Fruit fly (Drosophila melanogaster) whole organism, prepupa: Measurements from ENCODE around the gene CG9592.

ENCODE experiments used
- Blimp-1 ChIP-seq: fragments of 200-800 bp; sonication (Bioruptor generic); optimal IDR thresholded peaks from 3 replicates; lab custom pipeline; 2017; ENCODE audit warnings: missing biosample characterization, missing genetic modification characterization, mild to moderate bottlenecking, moderate library complexity, missing genetic modification reagents
- CG10669 ChIP-seq: fragments of 200-800 bp; sonication (Bioruptor generic); optimal IDR thresholded peaks from 3 replicates; lab custom pipeline; 2018; ENCODE audit warnings: missing biosample characterization, mild to moderate bottlenecking, missing genetic modification characterization, moderate library complexity
- CG11294 ChIP-seq: fragments of 200-800 bp; sonication (Bioruptor generic); IDR thresholded peaks from 2 replicates; pipeline ENCODE4 v1.3.6; 2022; ENCODE audit warnings: missing biosample characterization, missing genetic modification characterization
- CG11762 ChIP-seq: fragments of 200-800 bp; sonication (Bioruptor generic); optimal IDR thresholded peaks from 3 replicates; lab custom pipeline; 2016; ENCODE audit warnings: missing biosample characterization, missing genetic modification characterization; ENCODE audit not compliant: insufficient read depth
- CG11902 ChIP-seq: fragments of 200-800 bp; sonication (Bioruptor generic); optimal IDR thresholded peaks from 3 replicates; lab custom pipeline; 2016; ENCODE audit warnings: missing biosample characterization, missing genetic modification characterization
- CG15336 ChIP-seq: fragments of 200-800 bp; sonication (Bioruptor generic); IDR thresholded peaks from 2 replicates; pipeline ENCODE4 v1.3.6; 2022; ENCODE audit warnings: missing biosample characterization, missing genetic modification characterization
- CG16779 ChIP-seq: fragments of 200-800 bp; sonication (Bioruptor generic); optimal IDR thresholded peaks from 3 replicates; lab custom pipeline; 2017; ENCODE audit warnings: missing biosample characterization, mild to moderate bottlenecking, missing genetic modification characterization
- CG3032 ChIP-seq: fragments of 200-800 bp; optimal IDR thresholded peaks from 2 replicates; lab custom pipeline; 2019; ENCODE audit warnings: missing biosample characterization, mild to moderate bottlenecking, missing genetic modification characterization, moderate library complexity
- CG32006 ChIP-seq: fragments of 200-800 bp; sonication (Bioruptor generic); optimal IDR thresholded peaks from 3 replicates; lab custom pipeline; 2017; ENCODE audit warnings: missing biosample characterization, mild to moderate bottlenecking, missing genetic modification characterization
- CG34406 ChIP-seq: fragments of 200-800 bp; sonication (Bioruptor generic); optimal IDR thresholded peaks from 3 replicates; lab custom pipeline; 2016; ENCODE audit warnings: missing biosample characterization, missing genetic modification characterization
- CG3919 ChIP-seq: fragments of 200-800 bp; sonication (Bioruptor generic); optimal IDR thresholded peaks from 3 replicates; lab custom pipeline; 2016; ENCODE audit warnings: missing biosample characterization, missing genetic modification characterization
- CG4318 ChIP-seq: fragments of 200-800 bp; sonication (Bioruptor generic); optimal IDR thresholded peaks from 3 replicates; lab custom pipeline; 2017; ENCODE audit warnings: missing biosample characterization, mild to moderate bottlenecking, missing genetic modification characterization
- CG6276 ChIP-seq: fragments of 200-800 bp; sonication (Bioruptor generic); optimal IDR thresholded peaks from 2 replicates; lab custom pipeline; 2017; ENCODE audit warnings: missing biosample characterization, mild to moderate bottlenecking, missing genetic modification characterization
- CG6792 ChIP-seq: fragments of 200-800 bp; sonication (Bioruptor generic); optimal IDR thresholded peaks from 3 replicates; lab custom pipeline; 2016; ENCODE audit warnings: missing biosample characterization, missing genetic modification characterization
- CG6808 ChIP-seq: fragments of 200-800 bp; sonication (Bioruptor generic); optimal IDR thresholded peaks from 3 replicates; lab custom pipeline; 2017; ENCODE audit warnings: missing biosample characterization, missing genetic modification characterization, mild to moderate bottlenecking, moderate library complexity, missing genetic modification reagents
- CG7368 ChIP-seq: fragments of 200-800 bp; sonication (Bioruptor generic); optimal IDR thresholded peaks from 3 replicates; lab custom pipeline; 2016; ENCODE audit warnings: missing biosample characterization, missing genetic modification characterization
- CG8119 ChIP-seq: fragments of 200-800 bp; sonication (Bioruptor generic); IDR thresholded peaks from 3 replicates; pipeline ENCODE4 v1.3.6; 2022; ENCODE audit warnings: missing biosample characterization, missing genetic modification characterization
- CG8319 ChIP-seq: fragments of 200-800 bp; sonication (Bioruptor generic); optimal IDR thresholded peaks from 3 replicates; lab custom pipeline; 2016; ENCODE audit warnings: missing biosample characterization, missing genetic modification characterization
- CG8632 ChIP-seq: fragments of 200-800 bp; sonication (Bioruptor generic); optimal IDR thresholded peaks from 3 replicates; lab custom pipeline; 2016; ENCODE audit warnings: missing biosample characterization, missing genetic modification characterization
- CG9139 ChIP-seq: fragments of 200-800 bp; sonication (Bioruptor generic); optimal IDR thresholded peaks from 3 replicates; lab custom pipeline; 2017; ENCODE audit warnings: missing biosample characterization, mild to moderate bottlenecking, missing genetic modification characterization
- Eip78C ChIP-seq: fragments of 200-800 bp; sonication (Bioruptor generic); peaks from one replicate; lab custom pipeline; 2016; ENCODE audit warnings: missing biosample characterization, missing genetic modification characterization
- Eip93F ChIP-seq: fragments of 200-800 bp; sonication (Bioruptor generic); optimal IDR thresholded peaks from 2 replicates; lab custom pipeline; 2016; ENCODE audit warnings: missing biosample characterization, mild to moderate bottlenecking, missing genetic modification characterization
- Ets21C ChIP-seq: fragments of 200-800 bp; sonication (Bioruptor generic); optimal IDR thresholded peaks from 3 replicates; lab custom pipeline; 2016; ENCODE audit warnings: missing biosample characterization, missing genetic modification characterization
- Ets96B ChIP-seq: fragments of 200-800 bp; optimal IDR thresholded peaks from 2 replicates; lab custom pipeline; 2019; ENCODE audit warnings: missing biosample characterization, mild to moderate bottlenecking, missing genetic modification characterization, moderate library complexity
- Gug ChIP-seq: fragments of 200-800 bp; sonication (Bioruptor generic); IDR thresholded peaks from 2 replicates; pipeline ENCODE4 v1.3.6; 2022; ENCODE audit warnings: missing biosample characterization, missing genetic modification characterization
- Hr38 ChIP-seq: sonication (Bioruptor generic); optimal IDR thresholded peaks from 2 replicates; lab custom pipeline; 2016; ENCODE audit warnings: missing biosample characterization, missing genetic modification characterization
- Hr4 ChIP-seq: fragments of 200-800 bp; sonication (Bioruptor generic); optimal IDR thresholded peaks from 3 replicates; lab custom pipeline; 2016; ENCODE audit warnings: missing biosample characterization, missing genetic modification characterization
- OdsH ChIP-seq: fragments of 200-800 bp; sonication (Bioruptor generic); optimal IDR thresholded peaks from 3 replicates; lab custom pipeline; 2016; ENCODE audit warnings: missing biosample characterization, missing genetic modification characterization
- Smox ChIP-seq: fragments of 200-800 bp; sonication (Bioruptor generic); optimal IDR thresholded peaks from 3 replicates; lab custom pipeline; 2016; ENCODE audit warnings: missing biosample characterization, missing genetic modification characterization
- Sox102F ChIP-seq: fragments of 200-800 bp; sonication (Bioruptor generic); optimal IDR thresholded peaks from 2 replicates; lab custom pipeline; 2016; ENCODE audit warnings: missing biosample characterization, mild to moderate bottlenecking, missing genetic modification characterization
- Sox15 ChIP-seq: fragments of 200-800 bp; sonication (Bioruptor generic); optimal IDR thresholded peaks from 3 replicates; lab custom pipeline; 2016; ENCODE audit warnings: missing biosample characterization, missing genetic modification characterization
- achi ChIP-seq: fragments of 200-800 bp; sonication (Bioruptor generic); optimal IDR thresholded peaks from 3 replicates; lab custom pipeline; 2016; ENCODE audit warnings: missing biosample characterization, missing genetic modification characterization
- dac ChIP-seq: fragments of 200-800 bp; sonication (Bioruptor generic); optimal IDR thresholded peaks from 2 replicates; lab custom pipeline; 2017; ENCODE audit warnings: missing biosample characterization, mild to moderate bottlenecking, missing genetic modification characterization
- dsx ChIP-seq: fragments of 200-800 bp; optimal IDR thresholded peaks from 3 replicates; lab custom pipeline; 2019; ENCODE audit warnings: missing biosample characterization, mild to moderate bottlenecking, missing genetic modification characterization, moderate library complexity; ENCODE audit not compliant: poor library complexity, severe bottlenecking
- eg ChIP-seq: fragments of 200-800 bp; sonication (Bioruptor generic); IDR thresholded peaks from 3 replicates; pipeline ENCODE4 v1.3.6; 2022; ENCODE audit warnings: missing biosample characterization, missing genetic modification characterization
- esn ChIP-seq: fragments of 200-800 bp; sonication (Bioruptor generic); optimal IDR thresholded peaks from 2 replicates; lab custom pipeline; 2016; ENCODE audit warnings: missing biosample characterization, mild to moderate bottlenecking, missing genetic modification characterization, moderate library complexity
- fd59A ChIP-seq: fragments of 200-800 bp; sonication (Bioruptor generic); optimal IDR thresholded peaks from 2 replicates; lab custom pipeline; 2017; ENCODE audit warnings: missing biosample characterization, mild to moderate bottlenecking, missing genetic modification characterization, missing genetic modification reagents
- fd85E ChIP-seq: fragments of 200-800 bp; sonication (Bioruptor generic); optimal IDR thresholded peaks from 3 replicates; lab custom pipeline; 2016; ENCODE audit warnings: missing biosample characterization, missing genetic modification characterization
- fkh ChIP-seq: fragments of 200-800 bp; sonication (Bioruptor generic); optimal IDR thresholded peaks from 3 replicates; lab custom pipeline; 2017; ENCODE audit warnings: missing biosample characterization, mild to moderate bottlenecking, missing genetic modification characterization, moderate library complexity
- lz ChIP-seq: fragments of 200-800 bp; sonication (Bioruptor generic); optimal IDR thresholded peaks from 3 replicates; lab custom pipeline; 2016; ENCODE audit warnings: missing biosample characterization, missing genetic modification characterization
- pdm3 ChIP-seq: fragments of 200-800 bp; sonication (Bioruptor generic); optimal IDR thresholded peaks from 3 replicates; lab custom pipeline; 2016; ENCODE audit warnings: missing biosample characterization, missing genetic modification characterization
- spab ChIP-seq: fragments of 200-800 bp; sonication (Bioruptor generic); optimal IDR thresholded peaks from 2 replicates; lab custom pipeline; 2017; ENCODE audit warnings: missing biosample characterization, mild to moderate bottlenecking, missing genetic modification characterization, missing genetic modification reagents
- ss ChIP-seq, 2 experiments: fragments of 200-800 bp; sonication (Bioruptor generic); optimal IDR thresholded peaks; 2 replicates in 1 of 2; 3 replicates in 1 of 2; lab custom pipeline; 2017 to 2018; ENCODE audit warnings: mild to moderate bottlenecking in 2 of 2, missing biosample characterization in 2 of 2, missing genetic modification characterization in 2 of 2, moderate library complexity in 1 of 2
- topi ChIP-seq: fragments of 200-800 bp; sonication (Bioruptor generic); optimal IDR thresholded peaks from 3 replicates; lab custom pipeline; 2016; ENCODE audit warnings: missing biosample characterization, missing genetic modification characterization

CG9592 gene

dm6 chr3L:14543971-14544655, 26.5 kb downstream of the CG9592 start (continued):
- TF ChIP-seq CG8119 (GFP tag; lab: Robert Waterston, UW) = peak; percentile 55; the same call in 1 of the 3 replicates
- no peak for TF ChIP-seq CG4318 (GFP tag; lab: Kevin White, UChicago)
- TF ChIP-seq CG9139 (GFP tag; lab: Kevin White, UChicago) = peak; percentile 59
- TF ChIP-seq spab (GFP tag; lab: Kevin White, UChicago) = peak; percentile 83
- TF ChIP-seq CG3032 (tag; lab: Kevin White, UChicago) = peak; percentile 74
- TF ChIP-seq dac (GFP tag; lab: Kevin White, UChicago) = peak; percentile 45
- TF ChIP-seq CG32006 = peak; percentile 53
- no peak; the same call in 1 of the 2 replicates for TF ChIP-seq Gug (GFP tag; lab: Robert Waterston, UW)
- TF ChIP-seq CG11902 = peak; percentile 1
- TF ChIP-seq Sox102F (GFP tag; lab: Kevin White, UChicago) = peak; percentile 30
- peak; percentile 54 for TF ChIP-seq achi
- no peak for TF ChIP-seq Hr38 (GFP tag; lab: Kevin White, UChicago)
- TF ChIP-seq CG11762 (GFP tag; lab: Kevin White, UChicago) = no peak
- TF ChIP-seq CG7368 = peak; percentile 49
- peak; percentile 74 for TF ChIP-seq CG6808 (GFP tag; lab: Kevin White, UChicago)
- TF ChIP-seq Ets21C (GFP tag; lab: Kevin White, UChicago) = no peak
- peak; percentile 67 to 75 for TF ChIP-seq ss (GFP tag; optimal IDR thresholded peaks at IDR 0.05; lab: Kevin White, UChicago)

dm6 chr3L:14544987-14545943, 27.6 kb downstream of the CG9592 start:
- no peak for TF ChIP-seq Gug (GFP tag; lab: Robert Waterston, UW)
- peak; percentile 4 for TF ChIP-seq CG10669 (GFP tag; lab: Kevin White, UChicago)
- peak; percentile 51 for TF ChIP-seq OdsH (GFP tag; lab: Kevin White, UChicago)
- TF ChIP-seq CG16779 (tag; lab: Kevin White, UChicago) = no peak
- TF ChIP-seq CG11762 (GFP tag; lab: Kevin White, UChicago) = peak; percentile 22
- TF ChIP-seq CG3919 (GFP tag; lab: Kevin White, UChicago) = peak; percentile 36
- TF ChIP-seq Hr4 (GFP tag; lab: Kevin White, UChicago) = peak; percentile 44
- TF ChIP-seq CG32006 = peak; percentile 58
- peak; percentile 39 for TF ChIP-seq CG8319 (GFP tag; lab: Kevin White, UChicago)
- TF ChIP-seq Sox15 (GFP tag; lab: Kevin White, UChicago) = peak; percentile 36
- no peak for TF ChIP-seq fd59A (GFP tag; lab: Kevin White, UChicago)
- TF ChIP-seq topi (GFP tag; lab: Kevin White, UChicago) = peak; percentile 56
- no peak for TF ChIP-seq Eip93F (GFP tag; lab: Kevin White, UChicago)
- TF ChIP-seq pdm3 (GFP tag; lab: Kevin White, UChicago) = peak; percentile 62
- TF ChIP-seq dsx = no peak
- peak; percentile 70 for TF ChIP-seq esn (GFP tag; lab: Kevin White, UChicago)
- TF ChIP-seq CG8632 = peak; percentile 46
- peak; percentile 15 for TF ChIP-seq spab (GFP tag; lab: Kevin White, UChicago)
- TF ChIP-seq fd85E = peak; percentile 34
- no peak for TF ChIP-seq Hr38 (GFP tag; lab: Kevin White, UChicago)
- TF ChIP-seq Blimp-1 (GFP tag; lab: Kevin White, UChicago) = peak; percentile 1
- TF ChIP-seq ss (GFP tag; optimal IDR thresholded peaks at IDR 0.05; lab: Kevin White, UChicago) = peak in 1 of 2 experiments; percentile 44
- no peak for TF ChIP-seq CG6276
- TF ChIP-seq CG11294 (GFP tag; lab: Robert Waterston, UW) = no peak
- 0 out of 2 replicates have a peak, but pooled peaks have one; percentile 15 for TF ChIP-seq CG15336
- peak; percentile 33 for TF ChIP-seq Ets96B (tag; lab: Kevin White, UChicago)
- TF ChIP-seq CG11902 = peak; percentile 46
- peak; percentile 48 for TF ChIP-seq CG34406 (GFP tag; lab: Kevin White, UChicago)
- peak; percentile 49 for TF ChIP-seq lz
- TF ChIP-seq CG6792 (GFP tag; lab: Kevin White, UChicago) = peak; percentile 23
- TF ChIP-seq fkh (GFP tag; lab: Kevin White, UChicago) = peak; percentile 58
- no peak for TF ChIP-seq Ets21C (GFP tag; lab: Kevin White, UChicago)
- 0 out of 3 replicates have a peak, but pooled peaks have one; percentile 34 for TF ChIP-seq eg (GFP tag; lab: Robert Waterston, UW)
- TF ChIP-seq Sox102F (GFP tag; lab: Kevin White, UChicago) = peak; percentile 68
- TF ChIP-seq Eip78C (GFP tag; lab: Kevin White, UChicago) = peak; percentile 92
- peak; percentile 35 for TF ChIP-seq Smox (GFP tag; lab: Kevin White, UChicago)
